Fruit fly (Drosophila melanogaster) whole organism, embryonic: ENCODE data around the gene CG6126.

Experiments used
- Asciz ChIP-seq: fragments of 200-800 bp; sonication (Bioruptor generic); optimal IDR thresholded peaks from 2 replicates; lab custom pipeline; 2017; ENCODE audit warnings: missing biosample characterization, mild to moderate bottlenecking, missing genetic modification characterization, missing genetic modification reagents
- B-H1 ChIP-seq: fragments of 200-800 bp; sonication (Bioruptor generic); IDR thresholded peaks from 3 replicates; pipeline ENCODE4 v1.3.6; 2022; ENCODE audit warnings: missing biosample characterization, missing genetic modification characterization
- BtbVII ChIP-seq: fragments of 200-800 bp; sonication (Bioruptor generic); optimal IDR thresholded peaks from 3 replicates; lab custom pipeline; 2017; ENCODE audit warnings: missing biosample characterization, mild to moderate bottlenecking, missing genetic modification characterization
- C15 ChIP-seq: fragments of 200-800 bp; sonication (Bioruptor generic); IDR thresholded peaks from 3 replicates; pipeline ENCODE4 v1.3.6; 2022; ENCODE audit warnings: missing biosample characterization, missing genetic modification characterization
- CG11093 ChIP-seq: fragments of 200-800 bp; sonication (Bioruptor generic); IDR thresholded peaks from 3 replicates; pipeline ENCODE4 v1.3.6; 2022; ENCODE audit warnings: missing biosample characterization, missing genetic modification characterization
- CG12659 ChIP-seq: fragments of 200-800 bp; sonication (Bioruptor generic); optimal IDR thresholded peaks from 3 replicates; lab custom pipeline; 2017; ENCODE audit warnings: mild to moderate bottlenecking, missing biosample characterization, missing genetic modification reagents, missing genetic modification characterization
- CG16779 ChIP-seq: fragments of 200-800 bp; sonication (Bioruptor generic); IDR thresholded peaks from 2 replicates; pipeline ENCODE4 v1.3.6; 2022; ENCODE audit warnings: missing biosample characterization, missing genetic modification characterization
- CG2129 ChIP-seq: fragments of 200-800 bp; sonication (Bioruptor generic); IDR thresholded peaks from 2 replicates; pipeline ENCODE4 v1.3.6; 2022; ENCODE audit warnings: missing biosample characterization, missing genetic modification characterization; ENCODE audit not compliant: partially characterized antibody
- CG32767 ChIP-seq: fragments of 200-800 bp; sonication (Bioruptor generic); IDR thresholded peaks from 2 replicates; pipeline ENCODE4 v1.3.6; 2022; ENCODE audit warnings: missing biosample characterization, missing genetic modification characterization
- CG8765 ChIP-seq: fragments of 200-800 bp; sonication (Bioruptor generic); IDR thresholded peaks from 2 replicates; pipeline ENCODE4 v1.3.6; 2022; ENCODE audit warnings: missing biosample characterization, missing genetic modification characterization
- CG9215 ChIP-seq: fragments of 200-800 bp; sonication (Bioruptor generic); IDR thresholded peaks from 2 replicates; pipeline ENCODE4 v1.3.6; 2022; ENCODE audit warnings: missing biosample characterization, missing genetic modification characterization
- CG9437 ChIP-seq: fragments of 200-800 bp; sonication (Bioruptor generic); optimal IDR thresholded peaks from 2 replicates; lab custom pipeline; 2018; ENCODE audit warnings: missing biosample characterization, mild to moderate bottlenecking, missing genetic modification characterization
- CG9727 ChIP-seq: fragments of 200-800 bp; sonication (Bioruptor generic); optimal IDR thresholded peaks from 3 replicates; lab custom pipeline; 2017; ENCODE audit warnings: missing biosample characterization, mild to moderate bottlenecking, missing genetic modification characterization
- Chrac-16 ChIP-seq: fragments of 200-800 bp; sonication (Bioruptor generic); optimal IDR thresholded peaks from 3 replicates; lab custom pipeline; 2016; ENCODE audit warnings: missing biosample characterization, missing genetic modification characterization
- Dip2 ChIP-seq: fragments of 200-800 bp; sonication (Bioruptor generic); IDR thresholded peaks from 2 replicates; pipeline ENCODE4 v1.3.6; 2022; ENCODE audit warnings: missing biosample characterization, missing genetic modification characterization
- E2f1 ChIP-seq: fragments of 200-800 bp; sonication (Bioruptor generic); IDR thresholded peaks from 2 replicates; pipeline ENCODE4 v1.3.6; 2022; ENCODE audit warnings: missing biosample characterization, missing genetic modification characterization
- HLHmδ ChIP-seq: fragments of 200-800 bp; sonication (Bioruptor generic); optimal IDR thresholded peaks from 2 replicates; lab custom pipeline; 2018; ENCODE audit warnings: missing biosample characterization, mild to moderate bottlenecking, missing genetic modification characterization, moderate library complexity
- Hmr ChIP-seq: fragments of 200-800 bp; sonication (Bioruptor generic); optimal IDR thresholded peaks from 3 replicates; lab custom pipeline; 2017; ENCODE audit warnings: mild to moderate bottlenecking, missing biosample characterization, missing genetic modification reagents, missing genetic modification characterization
- Kr ChIP-seq: fragments of 200-800 bp; sonication (Bioruptor generic); optimal IDR thresholded peaks from 2 replicates; lab custom pipeline; 2017; ENCODE audit warnings: missing biosample characterization, mild to moderate bottlenecking, missing genetic modification characterization
- Lhr ChIP-seq: fragments of 200-800 bp; sonication (Bioruptor generic); optimal IDR thresholded peaks from 3 replicates; lab custom pipeline; 2017; ENCODE audit warnings: mild to moderate bottlenecking, missing biosample characterization, missing genetic modification reagents, missing genetic modification characterization
- NC2α ChIP-seq: fragments of 200-800 bp; sonication (Bioruptor generic); optimal IDR thresholded peaks from 2 replicates; lab custom pipeline; 2016; ENCODE audit warnings: missing biosample characterization, missing genetic modification characterization
- NK7.1 ChIP-seq: fragments of 200-800 bp; sonication (Bioruptor generic); optimal IDR thresholded peaks from 3 replicates; lab custom pipeline; 2016; ENCODE audit warnings: missing biosample characterization, missing genetic modification characterization
- NfI ChIP-seq: fragments of 200-800 bp; sonication (Bioruptor generic); optimal IDR thresholded peaks from 3 replicates; lab custom pipeline; 2018; ENCODE audit warnings: missing biosample characterization, mild to moderate bottlenecking, missing genetic modification characterization, moderate library complexity
- Ptx1 ChIP-seq: fragments of 200-800 bp; sonication (Bioruptor generic); IDR thresholded peaks from 2 replicates; pipeline ENCODE4 v1.3.6; 2022; ENCODE audit warnings: missing biosample characterization, missing genetic modification characterization
- Ravus ChIP-seq: fragments of 200-800 bp; sonication (Bioruptor generic); IDR thresholded peaks from 2 replicates; pipeline ENCODE4 v1.3.6; 2022; ENCODE audit warnings: missing biosample characterization, missing genetic modification characterization
- Sin3A ChIP-seq: fragments of >200 bp; optimal IDR thresholded peaks from 2 replicates; lab custom pipeline; 2018
- Six4 ChIP-seq: fragments of 200-800 bp; sonication (Bioruptor generic); optimal IDR thresholded peaks from 2 replicates; lab custom pipeline; 2016; ENCODE audit warnings: missing biosample characterization, missing genetic modification characterization
- Sox100B ChIP-seq: fragments of 200-800 bp; sonication (Bioruptor generic); optimal IDR thresholded peaks from 3 replicates; lab custom pipeline; 2018; ENCODE audit warnings: missing biosample characterization, mild to moderate bottlenecking, missing genetic modification characterization
- Sox102F ChIP-seq: fragments of 200-800 bp; sonication (Bioruptor generic); optimal IDR thresholded peaks from 2 replicates; lab custom pipeline; 2018; ENCODE audit warnings: missing biosample characterization, mild to moderate bottlenecking, missing genetic modification characterization, moderate library complexity
- al ChIP-seq: fragments of 200-800 bp; sonication (Bioruptor generic); IDR thresholded peaks from 2 replicates; pipeline ENCODE4 v1.3.6; 2022; ENCODE audit warnings: missing biosample characterization, missing genetic modification characterization
- bowl ChIP-seq: fragments of 200-800 bp; sonication (Bioruptor generic); IDR thresholded peaks from 2 replicates; pipeline ENCODE4 v1.3.6; 2022; ENCODE audit warnings: missing biosample characterization, missing genetic modification characterization
- dati ChIP-seq: fragments of 200-800 bp; sonication (Bioruptor generic); IDR thresholded peaks from 2 replicates; pipeline ENCODE4 v1.3.6; 2022; ENCODE audit warnings: missing biosample characterization, missing genetic modification characterization
- gcm2 ChIP-seq: fragments of 200-800 bp; sonication (Bioruptor generic); optimal IDR thresholded peaks from 2 replicates; lab custom pipeline; 2016; ENCODE audit warnings: missing biosample characterization, missing genetic modification characterization
- gem ChIP-seq: fragments of 200-800 bp; sonication (Bioruptor generic); optimal IDR thresholded peaks from 2 replicates; lab custom pipeline; 2019; ENCODE audit warnings: missing biosample characterization, mild to moderate bottlenecking, missing genetic modification characterization, moderate library complexity
- gt ChIP-seq: fragments of 200-800 bp; sonication (Bioruptor generic); IDR thresholded peaks from 2 replicates; pipeline ENCODE4 v1.3.6; 2022; ENCODE audit warnings: missing biosample characterization, missing genetic modification characterization
- h ChIP-seq: fragments of >200 bp; optimal IDR thresholded peaks from 2 replicates; lab custom pipeline; 2017
- hbn ChIP-seq: fragments of 200-800 bp; sonication (Bioruptor generic); IDR thresholded peaks from 2 replicates; pipeline ENCODE4 v1.3.6; 2022; ENCODE audit warnings: missing biosample characterization, missing genetic modification characterization; ENCODE audit not compliant: partially characterized antibody
- jumu ChIP-seq: fragments of 200-800 bp; sonication (Bioruptor generic); optimal IDR thresholded peaks from 3 replicates; lab custom pipeline; 2016; ENCODE audit warnings: missing biosample characterization, missing genetic modification characterization
- kni ChIP-seq: fragments of 200-800 bp; sonication (Bioruptor generic); optimal IDR thresholded peaks from 3 replicates; lab custom pipeline; 2017; ENCODE audit warnings: mild to moderate bottlenecking, missing biosample characterization, missing genetic modification reagents, missing genetic modification characterization
- knrl ChIP-seq: fragments of 200-800 bp; sonication (Bioruptor generic); IDR thresholded peaks from 3 replicates; pipeline ENCODE4 v1.3.6; 2022; ENCODE audit warnings: missing biosample characterization, missing genetic modification characterization; ENCODE audit not compliant: partially characterized antibody
- lbe ChIP-seq: fragments of 200-800 bp; sonication (Bioruptor generic); optimal IDR thresholded peaks from 2 replicates; lab custom pipeline; 2016; ENCODE audit warnings: missing biosample characterization, mild to moderate bottlenecking, missing genetic modification characterization
- lilli ChIP-seq: fragments of 200-800 bp; sonication (Bioruptor generic); optimal IDR thresholded peaks from 3 replicates; lab custom pipeline; 2016; ENCODE audit warnings: missing biosample characterization, missing genetic modification characterization
- luna ChIP-seq: fragments of 200-800 bp; sonication (Bioruptor generic); optimal IDR thresholded peaks from 2 replicates; lab custom pipeline; 2016; ENCODE audit warnings: missing biosample characterization, missing genetic modification characterization
- pan ChIP-seq, 4 experiments: fragments of >200 bp in 3 of 4; fragments of 200-800 bp in 1 of 4; sonication (Bioruptor generic) in 1 of 4; optimal IDR thresholded peaks in 3 of 4; IDR thresholded peaks in 1 of 4; 2 replicates each; pipeline versions ENCODE4 v1.3.6 to Lab custom; 2017 to 2022; ENCODE audit warnings: missing biosample characterization in 2 of 4, missing genetic modification characterization in 2 of 4, mixed read lengths in 1 of 4
- pfk ChIP-seq: fragments of 200-800 bp; sonication (Bioruptor generic); optimal IDR thresholded peaks from 2 replicates; lab custom pipeline; 2018; ENCODE audit warnings: missing biosample characterization, mild to moderate bottlenecking, missing genetic modification characterization, moderate library complexity
- pros ChIP-seq: fragments of 200-800 bp; sonication (Bioruptor generic); optimal IDR thresholded peaks from 3 replicates; lab custom pipeline; 2019; ENCODE audit warnings: missing biosample characterization, mild to moderate bottlenecking, missing genetic modification characterization, moderate library complexity
- sna ChIP-seq: fragments of 200-800 bp; sonication (Bioruptor generic); IDR thresholded peaks from 2 replicates; pipeline ENCODE4 v1.3.6; 2022; ENCODE audit warnings: missing biosample characterization, missing genetic modification characterization; ENCODE audit not compliant: partially characterized antibody
- wdn ChIP-seq: fragments of 200-800 bp; sonication (Bioruptor generic); IDR thresholded peaks from 2 replicates; pipeline ENCODE4 v1.3.6; 2022; ENCODE audit warnings: missing biosample characterization, missing genetic modification characterization
- wor ChIP-seq: fragments of 200-800 bp; sonication (Bioruptor generic); IDR thresholded peaks from 2 replicates; pipeline ENCODE4 v1.3.6; 2022; ENCODE audit warnings: missing biosample characterization, missing genetic modification characterization
- zfh2 ChIP-seq: fragments of 200-800 bp; sonication (Bioruptor generic); optimal IDR thresholded peaks from 2 replicates; lab custom pipeline; 2016; ENCODE audit warnings: missing biosample characterization, missing genetic modification characterization

The CG6126 gene

DNA sequence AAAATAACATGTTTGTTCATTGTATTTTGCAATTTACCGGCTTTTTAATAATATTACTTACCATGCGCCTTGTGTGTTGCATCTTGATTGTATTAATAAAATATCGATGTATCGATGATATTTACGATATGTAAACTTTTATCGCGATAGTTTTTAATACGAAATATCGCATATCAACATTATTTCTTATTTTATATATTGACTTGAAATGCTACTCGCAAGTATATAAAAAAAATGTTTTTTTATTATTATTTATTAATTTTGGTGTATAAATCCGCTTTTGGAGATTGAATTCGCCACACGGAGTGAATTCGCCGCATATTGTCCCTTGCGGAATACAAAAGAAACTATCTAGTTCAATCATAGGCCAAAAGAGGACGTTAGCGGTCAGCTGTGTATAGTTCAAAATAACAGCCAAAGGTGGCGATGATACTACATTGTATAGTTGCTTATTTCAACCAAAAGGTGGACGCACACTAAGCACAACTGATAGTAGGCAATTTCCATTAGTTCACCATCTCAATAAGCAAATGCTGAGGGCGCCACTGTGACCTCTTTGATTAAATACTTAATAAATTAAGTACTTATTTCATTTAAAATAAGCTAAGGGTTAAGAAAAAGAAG is 2.4 kb upstream of the CG6126 start, which contains the start of gene mtSSB (continued):
- TF ChIP-seq knrl (GFP tag; lab: Robert Waterston, UW): peak; percentile 99
- TF ChIP-seq CG9727: peak; percentile 77
- TF ChIP-seq jumu (GFP tag; lab: Kevin White, UChicago): peak; percentile 77
- peak; percentile 91 for TF ChIP-seq Ptx1
- TF ChIP-seq CG16779 (GFP tag; lab: Robert Waterston, UW): peak; percentile 88
- TF ChIP-seq gem (tag; lab: Kevin White, UChicago): peak; percentile 80
- TF ChIP-seq gt (GFP tag; lab: Robert Waterston, UW): peak; percentile 60; the same call in 1 of the 2 replicates
- peak; percentile 82 for TF ChIP-seq NfI (GFP tag; lab: Kevin White, UChicago)
- TF ChIP-seq h (lab: Kevin White, UChicago): no peak
- peak; percentile 81; the same call in 2 of the 3 replicates for TF ChIP-seq CG11093 (GFP tag; lab: Robert Waterston, UW)
- no peak for TF ChIP-seq Sin3A (lab: Kevin White, UChicago)
- no peak for TF ChIP-seq pan (optimal IDR thresholded peaks at IDR 0.05; lab: Kevin White, UChicago)
- TF ChIP-seq pan (GFP tag; optimal IDR thresholded peaks at IDR 0.05 in 1 of 2, IDR thresholded peaks at IDR 0.05 in 1 of 2): peak in 1 of 2 experiments; percentile 92
- TF ChIP-seq Sox100B: peak; percentile 18
- peak; percentile 82 for TF ChIP-seq NC2α (GFP tag; lab: Kevin White, UChicago)
- peak; percentile 55 for TF ChIP-seq zfh2 (GFP tag; lab: Kevin White, UChicago)
- no peak for TF ChIP-seq luna
- peak; percentile 17 for TF ChIP-seq pros (GFP tag; lab: Kevin White, UChicago)
- TF ChIP-seq CG32767 (GFP tag; lab: Robert Waterston, UW): peak; percentile 57; the same call in 1 of the 2 replicates
- TF ChIP-seq CG9437 (GFP tag; lab: Kevin White, UChicago): peak; percentile 37
- peak; percentile 88 for TF ChIP-seq Six4
- TF ChIP-seq CG12659 (GFP tag; lab: Kevin White, UChicago): peak; percentile 88
- peak; percentile 41 for TF ChIP-seq Kr (GFP tag; lab: Kevin White, UChicago)
- TF ChIP-seq NK7.1 (GFP tag; lab: Kevin White, UChicago): peak; percentile 15
- TF ChIP-seq lbe (GFP tag; lab: Kevin White, UChicago): peak; percentile 88
- TF ChIP-seq E2f1: peak; percentile 92
- TF ChIP-seq sna (GFP tag; lab: Robert Waterston, UW): peak; percentile 100
- TF ChIP-seq C15 (GFP tag; lab: Robert Waterston, UW): no peak
- peak; percentile 48 for TF ChIP-seq gcm2
- peak; percentile 90 for TF ChIP-seq Hmr (GFP tag; lab: Kevin White, UChicago)
- TF ChIP-seq Chrac-16 (GFP tag; lab: Kevin White, UChicago): peak; percentile 95
- peak; percentile 100 for TF ChIP-seq CG2129
- peak; percentile 93 for TF ChIP-seq lilli
- no peak for TF ChIP-seq Dip2
- peak; percentile 62 for TF ChIP-seq Ravus
- TF ChIP-seq wdn: peak; percentile 72
- peak; percentile 64 for TF ChIP-seq al (GFP tag; lab: Robert Waterston, UW)
- TF ChIP-seq wor: peak; percentile 66
- TF ChIP-seq HLHmδ (GFP tag; lab: Kevin White, UChicago): peak; percentile 82
- peak; percentile 44 for TF ChIP-seq pfk
- TF ChIP-seq bowl (GFP tag; lab: Robert Waterston, UW): peak; percentile 75
- TF ChIP-seq kni: peak; percentile 68
- TF ChIP-seq CG9215 (GFP tag; lab: Robert Waterston, UW): peak; percentile 69
- TF ChIP-seq BtbVII (GFP tag; lab: Kevin White, UChicago): peak; percentile 52
- peak; percentile 100 for TF ChIP-seq hbn (GFP tag; lab: Robert Waterston, UW)
- peak; percentile 74; the same call in 1 of the 2 replicates for TF ChIP-seq CG8765 (GFP tag; lab: Robert Waterston, UW)
- peak; percentile 90 for TF ChIP-seq Sox102F
- TF ChIP-seq Lhr (GFP tag; lab: Kevin White, UChicago): peak; percentile 91
- peak; percentile 85 for TF ChIP-seq B-H1 (GFP tag; lab: Robert Waterston, UW)
- peak; percentile 68 for TF ChIP-seq Asciz (GFP tag; lab: Kevin White, UChicago)
- TF ChIP-seq dati: peak; percentile 77
